Worm (Caenorhabditis elegans) whole organism, L3 larva: ENCODE data around the gene spp-9.

Experiments
- R02D3.7 ChIP-seq: fragments of 150-350 bp; optimal IDR thresholded peaks from 2 replicates; lab custom pipeline; 2014; ENCODE audit warnings: missing biosample characterization, missing genetic modification characterization
- ZK546.5 ChIP-seq: sonication (generic microtip); optimal IDR thresholded peaks from 2 replicates; lab custom pipeline; 2017; ENCODE audit warnings: missing biosample characterization, missing genetic modification characterization
- ceh-28 ChIP-seq: fragments of 150-350 bp; optimal IDR thresholded peaks from 2 replicates; lab custom pipeline; 2014; ENCODE audit warnings: missing biosample characterization, missing genetic modification reagents, missing genetic modification characterization
- ceh-82 ChIP-seq: fragments of 150-350 bp; optimal IDR thresholded peaks from 2 replicates; lab custom pipeline; 2014; ENCODE audit warnings: missing biosample characterization, missing genetic modification characterization
- daf-12 ChIP-seq: fragments of 150-350 bp; optimal IDR thresholded peaks from 2 replicates; lab custom pipeline; 2014; ENCODE audit warnings: missing biosample characterization, missing genetic modification reagents, missing genetic modification characterization
- egl-27 ChIP-seq: sonication (generic microtip); optimal IDR thresholded peaks from 4 replicates; lab custom pipeline; 2017; ENCODE audit warnings: missing biosample characterization, missing genetic modification reagents, missing genetic modification characterization
- egl-5 ChIP-seq: fragments of 150-350 bp; optimal IDR thresholded peaks from 2 replicates; lab custom pipeline; 2017; ENCODE audit warnings: missing biosample characterization, missing genetic modification reagents, missing genetic modification characterization, inconsistent platforms
- elt-2 ChIP-seq: sonication (generic microtip); optimal IDR thresholded peaks from 2 replicates; lab custom pipeline; 2016; ENCODE audit warnings: missing genetic modification reagents, mild to moderate bottlenecking, missing genetic modification characterization, missing compliant biosample characterization
- elt-3 ChIP-seq, 3 experiments: fragments of 150-350 bp in 1 of 3; sonication (generic microtip) in 2 of 3; optimal IDR thresholded peaks; 2 replicates in 2 of 3; 4 replicates in 1 of 3; lab custom pipeline; 2014 to 2017; ENCODE audit warnings: missing biosample characterization in 3 of 3, missing genetic modification characterization in 3 of 3
- eor-1 ChIP-seq, 2 experiments: fragments of 150-350 bp; optimal IDR thresholded peaks; 2 replicates each; lab custom pipeline; 2014 to 2018; ENCODE audit warnings: missing biosample characterization in 2 of 2, missing genetic modification characterization in 2 of 2
- fkh-10 ChIP-seq: sonication (generic microtip); optimal IDR thresholded peaks from 2 replicates; lab custom pipeline; 2017; ENCODE audit warnings: missing biosample characterization, missing genetic modification reagents, missing genetic modification characterization
- hmg-11 ChIP-seq: sonication (generic microtip); optimal IDR thresholded peaks from 2 replicates; lab custom pipeline; 2016; ENCODE audit warnings: missing genetic modification characterization, missing compliant biosample characterization
- jun-1 ChIP-seq: fragments of 150-350 bp; optimal IDR thresholded peaks from 2 replicates; lab custom pipeline; 2014; ENCODE audit warnings: missing biosample characterization, missing genetic modification reagents, missing genetic modification characterization
- lin-39 ChIP-seq: fragments of 150-350 bp; optimal IDR thresholded peaks from 2 replicates; lab custom pipeline; 2018; ENCODE audit warnings: missing biosample characterization, missing genetic modification reagents, missing genetic modification characterization
- lsy-12 ChIP-seq: sonication (generic microtip); optimal IDR thresholded peaks from 2 replicates; lab custom pipeline; 2016; ENCODE audit warnings: mild to moderate bottlenecking, missing genetic modification characterization, missing compliant biosample characterization
- mml-1 ChIP-seq: fragments of 150-350 bp; sonication (generic microtip); optimal IDR thresholded peaks from 3 replicates; lab custom pipeline; 2014; ENCODE audit warnings: missing biosample characterization, missing genetic modification characterization
- nfya-1 ChIP-seq: sonication (generic microtip); optimal IDR thresholded peaks from 2 replicates; lab custom pipeline; 2017; ENCODE audit warnings: missing genetic modification characterization, mild to moderate bottlenecking, missing compliant biosample characterization, antibody characterized with exemption, moderate library complexity; ENCODE audit not compliant: insufficient read depth
- nhr-12 ChIP-seq: fragments of 150-350 bp; optimal IDR thresholded peaks from 2 replicates; lab custom pipeline; 2014; ENCODE audit warnings: missing biosample characterization, missing genetic modification characterization
- nhr-23 ChIP-seq: fragments of 150-350 bp; optimal IDR thresholded peaks from 2 replicates; lab custom pipeline; 2014; ENCODE audit warnings: missing biosample characterization, missing genetic modification reagents, missing genetic modification characterization
- nhr-25 ChIP-seq: sonication (generic microtip); optimal IDR thresholded peaks from 2 replicates; lab custom pipeline; 2017; ENCODE audit warnings: missing biosample characterization, missing genetic modification characterization
- nhr-43 ChIP-seq: sonication (generic microtip); optimal IDR thresholded peaks from 2 replicates; lab custom pipeline; 2016; ENCODE audit warnings: mild to moderate bottlenecking, missing genetic modification characterization, missing compliant biosample characterization; ENCODE audit not compliant: poor library complexity, severe bottlenecking
- nhr-76 ChIP-seq: fragments of 150-350 bp; sonication (generic microtip); optimal IDR thresholded peaks from 5 replicates; lab custom pipeline; 2014; ENCODE audit warnings: missing biosample characterization, missing genetic modification characterization
- nhr-77 ChIP-seq: fragments of 150-350 bp; optimal IDR thresholded peaks from 2 replicates; lab custom pipeline; 2014; ENCODE audit warnings: missing biosample characterization, missing genetic modification characterization
- pha-4 ChIP-seq: fragments of 150-350 bp; optimal IDR thresholded peaks from 2 replicates; lab custom pipeline; 2014; ENCODE audit warnings: missing biosample characterization, missing genetic modification reagents, missing genetic modification characterization
- pqm-1 ChIP-seq: fragments of 150-350 bp; optimal IDR thresholded peaks from 2 replicates; lab custom pipeline; 2017; ENCODE audit warnings: missing biosample characterization, missing genetic modification characterization, inconsistent platforms
- sea-2 ChIP-seq: fragments of 150-350 bp; sonication (generic microtip); optimal IDR thresholded peaks from 4 replicates; lab custom pipeline; 2014; ENCODE audit warnings: missing biosample characterization, missing genetic modification reagents, missing genetic modification characterization
- skn-1 ChIP-seq: fragments of 150-350 bp; optimal IDR thresholded peaks from 2 replicates; lab custom pipeline; 2014; ENCODE audit warnings: missing biosample characterization, missing genetic modification characterization
- snpc-4 ChIP-seq: fragments of 150-350 bp; optimal IDR thresholded peaks from 2 replicates; lab custom pipeline; 2014; ENCODE audit warnings: missing biosample characterization, missing genetic modification characterization
- tbx-2 ChIP-seq: sonication (generic microtip); optimal IDR thresholded peaks from 2 replicates; lab custom pipeline; 2016; ENCODE audit warnings: mild to moderate bottlenecking, missing genetic modification characterization, missing compliant biosample characterization
- unc-62 ChIP-seq: fragments of 150-350 bp; sonication (generic microtip); optimal IDR thresholded peaks from 4 replicates; lab custom pipeline; 2014; ENCODE audit warnings: missing biosample characterization, missing genetic modification reagents, missing genetic modification characterization
- ztf-4 ChIP-seq: fragments of 150-350 bp; optimal IDR thresholded peaks from 2 replicates; lab custom pipeline; 2014; ENCODE audit warnings: missing biosample characterization, missing genetic modification characterization

Gene spp-9

DNA sequence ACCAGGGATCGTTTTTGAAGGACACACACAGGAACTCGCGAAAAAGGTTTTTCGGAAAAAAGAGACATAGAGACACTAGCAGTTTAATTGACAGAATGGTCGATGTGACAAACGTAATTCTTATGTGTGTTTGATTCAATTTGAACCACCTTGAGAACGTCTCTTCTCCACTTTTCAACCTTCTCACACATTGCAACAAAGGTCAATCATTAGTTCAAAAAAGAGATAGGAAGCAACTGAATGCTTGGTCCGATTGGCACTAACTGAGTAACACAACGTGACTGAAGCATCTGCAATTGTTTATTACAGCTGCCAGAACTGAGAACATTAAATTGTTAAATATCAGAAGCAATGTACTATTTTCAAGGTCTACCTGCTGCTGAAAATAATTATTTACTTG is 25.5 kb upstream of the spp-9 start:
- TF ChIP-seq nhr-25 (tag; lab: Kevin White, UChicago) (peak; percentile 81), elt-3 (tag; optimal IDR thresholded peaks at IDR 0.05; lab: Kevin White, UChicago) (no peak), nhr-76 (tag; lab: Kevin White, UChicago) (no peak), ceh-82 (tag; lab: Kevin White, UChicago) (no peak), egl-27 (tag; lab: Kevin White, UChicago) (peak; percentile 14)

DNA sequence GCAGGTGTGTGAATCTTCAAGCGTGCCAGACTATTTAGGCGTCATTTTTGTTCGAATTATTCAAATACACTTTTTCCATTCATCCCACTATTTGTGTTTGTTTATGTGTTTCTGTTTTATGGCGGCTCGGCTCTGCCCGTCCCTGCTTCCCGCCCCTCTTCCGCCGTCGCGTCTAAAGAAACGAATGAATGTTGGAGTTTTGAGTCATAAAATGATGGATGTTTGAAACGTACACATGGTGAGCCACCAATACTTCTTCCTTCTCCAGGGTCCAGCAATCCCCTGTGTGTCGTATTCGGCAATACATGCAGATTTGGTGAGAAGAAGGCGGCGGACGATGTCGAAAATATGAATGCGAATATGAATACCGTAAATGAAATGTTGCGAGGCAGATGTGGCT is 24.6 kb upstream of the spp-9 start:
- TF ChIP-seq snpc-4 (tag; lab: Kevin White, UChicago) (no peak), egl-5 (tag; lab: Kevin White, UChicago) (peak; percentile 16), skn-1 (tag; lab: Kevin White, UChicago) (no peak), unc-62 (GFP tag; lab: Kevin White, UChicago) (no peak), elt-3 (tag; optimal IDR thresholded peaks at IDR 0.05; lab: Kevin White, UChicago) (no peak), nfya-1 (peak; percentile 39), egl-27 (tag; lab: Kevin White, UChicago) (no peak), hmg-11 (tag; lab: Kevin White, UChicago) (peak; percentile 22), lin-39 (tag; lab: Kevin White, UChicago) (peak; percentile 78)

DNA sequence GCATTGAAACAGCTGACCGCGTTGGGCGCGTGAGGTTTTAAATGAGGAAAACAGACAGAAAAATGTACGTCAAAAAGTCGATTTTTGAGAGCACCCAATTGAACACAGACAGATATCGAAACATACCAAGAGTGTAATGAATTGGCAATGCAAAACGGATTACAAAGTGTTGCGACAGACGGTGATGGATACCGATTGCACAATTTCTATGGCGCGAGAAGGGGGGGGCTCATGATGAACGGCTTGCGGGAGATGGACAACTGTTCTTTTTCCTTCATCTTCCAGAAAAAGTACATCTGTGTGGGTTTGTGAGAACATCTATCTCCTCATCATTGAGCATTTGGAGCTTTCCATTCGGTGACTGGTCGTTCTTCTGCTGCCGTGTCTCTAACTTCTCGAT is 24.0 kb upstream of the spp-9 start:
- TF ChIP-seq nhr-12 (tag; lab: Kevin White, UChicago), result no peak
- TF ChIP-seq lin-39 (tag; lab: Kevin White, UChicago), result peak; percentile 67
- TF ChIP-seq nfya-1, result peak; percentile 10
- TF ChIP-seq, all 47 proteins: peak for 2

DNA sequence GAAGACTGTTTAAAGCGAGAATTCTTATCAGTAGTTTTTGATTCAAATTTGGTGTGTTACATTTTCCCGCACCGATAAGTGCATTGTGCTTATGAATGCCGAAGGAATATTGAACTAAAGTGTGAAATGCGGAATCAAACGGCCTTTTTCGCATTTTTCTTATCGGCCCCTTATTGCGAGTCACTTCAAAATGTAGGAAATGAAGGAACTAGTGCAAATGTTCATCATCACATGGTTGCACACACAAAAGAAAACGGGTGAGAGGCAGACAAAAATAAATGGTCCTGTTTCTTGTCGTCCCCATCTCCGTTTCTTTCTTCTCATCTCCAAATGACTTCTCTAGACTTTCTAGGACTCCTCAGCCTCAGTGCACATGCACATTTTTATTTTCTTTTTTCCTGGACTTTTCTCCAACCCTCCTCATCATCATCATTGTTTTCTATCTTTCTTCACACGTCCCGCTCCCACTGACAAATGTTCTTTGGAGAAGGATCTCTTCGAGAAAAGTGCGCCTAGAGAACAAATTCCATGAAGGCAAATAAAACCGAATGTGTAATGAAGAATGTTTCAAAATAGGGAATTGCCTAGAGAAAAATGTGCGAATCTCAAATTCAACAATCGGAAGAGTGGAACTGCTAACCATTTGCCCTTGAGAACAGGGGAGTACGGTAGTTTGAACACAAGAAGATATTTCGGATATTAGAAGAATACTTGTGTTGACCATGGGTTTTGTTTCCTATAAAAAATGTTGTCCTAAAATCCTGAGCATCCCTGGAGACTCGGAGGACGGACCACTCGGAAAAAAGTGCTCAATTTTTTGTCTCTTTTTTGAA is 23.1 kb upstream of the spp-9 start:
- TF ChIP-seq nfya-1 (peak; percentile 39), lin-39 (tag; lab: Kevin White, UChicago) (peak; percentile 86), ztf-4 (tag; lab: Kevin White, UChicago) (no peak), nhr-77 (no peak), nhr-23 (tag; lab: Kevin White, UChicago) (no peak), pqm-1 (peak; percentile 61), elt-2 (tag; lab: Kevin White, UChicago) (peak; percentile 93), ZK546.5 (tag; lab: Kevin White, UChicago) (no peak), R02D3.7 (tag; lab: Kevin White, UChicago) (no peak), mml-1 (no peak), jun-1 (tag; lab: Kevin White, UChicago) (peak; percentile 55), egl-5 (tag; lab: Kevin White, UChicago) (peak; percentile 48)

DNA sequence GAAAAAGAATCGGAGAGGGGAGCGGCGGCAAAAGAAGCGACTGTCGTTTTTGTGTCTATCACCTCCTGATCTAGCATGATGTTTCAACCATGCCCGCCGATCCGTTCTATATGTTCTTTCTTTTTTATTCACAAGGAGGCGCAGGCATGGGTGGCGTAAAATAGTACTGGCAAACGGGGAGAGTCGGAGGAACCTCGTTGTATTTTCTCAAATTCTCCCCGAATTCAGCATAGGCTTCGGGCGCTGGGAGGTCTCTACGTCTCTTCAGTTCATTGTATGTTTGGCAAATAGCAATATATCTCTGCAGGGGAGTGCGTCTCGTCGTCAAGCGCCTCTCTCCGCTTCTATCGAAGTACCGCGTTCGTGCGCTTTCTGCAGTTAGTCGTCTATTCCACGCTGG is 22.4 kb upstream of the spp-9 start, which contains the start of gene lin-14:
TSS of gene lin-14 (plus strand) at position 346 of the 400 bp plus-strand sequence.
- peak; percentile 75 for TF ChIP-seq pha-4 (tag; lab: Kevin White, UChicago)
- TF ChIP-seq nfya-1, result peak; percentile 67
- TF ChIP-seq hmg-11 (tag; lab: Kevin White, UChicago), result peak; percentile 85
- TF ChIP-seq snpc-4 (tag; lab: Kevin White, UChicago), result peak; percentile 15
- TF ChIP-seq lin-39 (tag; lab: Kevin White, UChicago), result peak; percentile 87
- TF ChIP-seq daf-12 (tag; lab: Kevin White, UChicago), result peak; percentile 23
- TF ChIP-seq nhr-43 (tag; lab: Kevin White, UChicago), result peak; percentile 76
- no peak for TF ChIP-seq eor-1 (tag; optimal IDR thresholded peaks at IDR 0.05; lab: Kevin White, UChicago)
- peak; percentile 46 for TF ChIP-seq tbx-2 (tag; lab: Kevin White, UChicago)
- peak; percentile 5 for TF ChIP-seq egl-27 (tag; lab: Kevin White, UChicago)
- TF ChIP-seq fkh-10 (GFP tag; lab: Kevin White, UChicago), result no peak
- no peak for TF ChIP-seq egl-5 (tag; lab: Kevin White, UChicago)
- TF ChIP-seq pqm-1, result no peak
- peak; percentile 76 for TF ChIP-seq nhr-25 (tag; lab: Kevin White, UChicago)
- TF ChIP-seq skn-1 (tag; lab: Kevin White, UChicago), result peak; percentile 41
- peak; percentile 69 for TF ChIP-seq elt-2 (tag; lab: Kevin White, UChicago)
- TF ChIP-seq sea-2 (GFP tag; lab: Kevin White, UChicago), result no peak
- TF ChIP-seq elt-3 (tag; optimal IDR thresholded peaks at IDR 0.05; lab: Kevin White, UChicago), result no peak
- peak; percentile 63 for TF ChIP-seq jun-1 (tag; lab: Kevin White, UChicago)
- peak; percentile 32 for TF ChIP-seq R02D3.7 (tag; lab: Kevin White, UChicago)
- peak; percentile 49 for TF ChIP-seq lsy-12
- TF ChIP-seq nhr-12 (tag; lab: Kevin White, UChicago), result no peak
- peak; percentile 21 for TF ChIP-seq ceh-28 (tag; lab: Kevin White, UChicago)
- peak; percentile 82 for TF ChIP-seq nhr-23 (tag; lab: Kevin White, UChicago)
